Worm (Caenorhabditis elegans): ENCODE measurements around the gene inx-11.

- TF ChIP-seq nfya-1 (tag; optimal IDR thresholded peaks at IDR 0.05; ENCODE audit: insufficient read depth) (no peak), mdl-1 (tag; optimal IDR thresholded peaks at IDR 0.05) (no peak), ztf-11 (tag; optimal IDR thresholded peaks at IDR 0.05) (no peak), elt-3 (tag; optimal IDR thresholded peaks at IDR 0.05) (no peak), ztf-4 (tag; optimal IDR thresholded peaks at IDR 0.05) (no peak), pha-4 (tag; optimal IDR thresholded peaks at IDR 0.05) (peak; percentile 82), unc-39 (tag; optimal IDR thresholded peaks at IDR 0.05) (no peak), lin-39 (tag; optimal IDR thresholded peaks at IDR 0.05) (no peak)
These were observed 20.4 kb upstream of the inx-11 start for ce11 chrV:12466653-12467052.
